Fruit fly (Drosophila melanogaster) whole organism, adult: ENCODE results near the gene drpr.

Experiments
- CG14711 ChIP-seq: fragments of 200-800 bp; sonication (Bioruptor generic); optimal IDR thresholded peaks from 2 replicates; lab custom pipeline; 2018; ENCODE audit warnings: missing biosample characterization, mild to moderate bottlenecking, missing genetic modification characterization, moderate library complexity
- pad ChIP-seq: fragments of 200-800 bp; sonication (Bioruptor generic); optimal IDR thresholded peaks from 3 replicates; lab custom pipeline; 2017; ENCODE audit warnings: missing biosample characterization, missing genetic modification characterization, mild to moderate bottlenecking, moderate library complexity, missing genetic modification reagents

- TF ChIP-seq CG14711 (tag; lab: Kevin White, UChicago): peak; percentile 89
- TF ChIP-seq pad (GFP tag; lab: Kevin White, UChicago): peak; percentile 55
These were observed 44.1 kb upstream of the drpr start, which contains the start of the genes CG13933 and PolD2 for dm6 chr3L:1774713-1775648.
